Worm (Caenorhabditis elegans) whole organism, L4 larva: ENCODE results near the gene clec-7.

ENCODE experiments used
- R02D3.7 ChIP-seq: fragments of 150-350 bp; sonication (generic microtip); optimal IDR thresholded peaks from 3 replicates; lab custom pipeline; 2014; ENCODE audit warnings: missing biosample characterization, missing genetic modification characterization
- aha-1 ChIP-seq: fragments of 150-350 bp; peaks from one replicate; lab custom pipeline; 2014; ENCODE audit warnings: missing biosample characterization, missing genetic modification characterization
- dmd-8 ChIP-seq: fragments of 200-800 bp; sonication (Bioruptor generic); IDR thresholded peaks from 2 replicates; pipeline ENCODE4 v1.3.6; 2022; ENCODE audit warnings: missing genetic modification characterization, missing compliant biosample characterization
- dpl-1 ChIP-seq: fragments of 150-350 bp; optimal IDR thresholded peaks from 2 replicates; lab custom pipeline; 2014; ENCODE audit warnings: missing biosample characterization, missing genetic modification reagents, missing genetic modification characterization
- nhr-76 ChIP-seq: fragments of 150-350 bp; optimal IDR thresholded peaks from 2 replicates; lab custom pipeline; 2014; ENCODE audit warnings: missing biosample characterization, missing genetic modification characterization
- snpc-4 ChIP-seq: fragments of 150-350 bp; optimal IDR thresholded peaks from 2 replicates; lab custom pipeline; 2014; ENCODE audit warnings: missing biosample characterization, missing genetic modification characterization
- unc-62 ChIP-seq, 3 experiments: fragments of 150-350 bp in 1 of 3; sonication (generic microtip); optimal IDR thresholded peaks in 2 of 3; peaks in 1 of 3; 1 replicate in 1 of 3; 2 replicates in 2 of 3; lab custom pipeline; 2014 to 2017; ENCODE audit warnings: missing biosample characterization in 3 of 3, missing genetic modification characterization in 3 of 3, missing genetic modification reagents in 3 of 3, missing genotype in 1 of 3

DNA sequence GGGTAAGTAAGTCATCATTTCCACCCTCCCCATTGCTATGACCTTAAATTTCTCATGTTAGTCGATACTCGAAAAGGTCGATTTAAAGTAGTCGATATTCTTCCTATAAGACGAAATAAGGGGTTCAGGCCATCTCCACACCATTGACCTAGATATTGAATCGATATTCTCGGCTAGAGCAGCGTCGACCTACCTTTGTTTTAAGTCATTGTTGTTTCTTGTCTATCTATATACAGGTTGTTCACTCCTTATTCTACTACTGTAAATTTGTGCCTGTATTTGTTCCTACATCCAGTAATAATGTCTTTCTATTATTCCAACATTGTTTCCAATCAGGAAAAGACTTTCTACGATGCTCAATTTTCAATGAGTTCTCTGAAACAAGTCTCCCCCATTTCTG lies 1.3 kb upstream of the clec-7 start, which contains the start of gene F10G2.4:
- TF ChIP-seq dpl-1 (GFP tag; lab: Kevin White, UChicago): no peak
- no peak for TF ChIP-seq snpc-4 (tag; lab: Kevin White, UChicago)
- TF ChIP-seq unc-62 (GFP tag; optimal IDR thresholded peaks at IDR 0.05 in 1 of 2; lab: Kevin White, UChicago): no peak
- TF ChIP-seq unc-62 (tag; optimal IDR thresholded peaks at IDR 0.05; lab: Kevin White, UChicago): no peak
- TF ChIP-seq dmd-8 (GFP tag; lab: Robert Waterston, UW): no peak
- TF ChIP-seq nhr-76 (tag; lab: Kevin White, UChicago): no peak
- no peak for TF ChIP-seq R02D3.7 (tag; lab: Kevin White, UChicago)
- no peak for TF ChIP-seq aha-1 (tag; lab: Kevin White, UChicago)
